Worm (Caenorhabditis elegans) whole organism, young adult: ENCODE data around the gene sra-12.

ENCODE experiments used
- B0035.1 ChIP-seq: sonication (generic microtip); optimal IDR thresholded peaks from 2 replicates; lab custom pipeline; 2016; ENCODE audit warnings: missing genetic modification characterization, mild to moderate bottlenecking, missing compliant biosample characterization, missing genotype, missing genetic modification reagents
- D2030.7 ChIP-seq: fragments of 200-800 bp; sonication (Bioruptor generic); IDR thresholded peaks from 2 replicates; pipeline ENCODE4 v1.3.6; 2022; ENCODE audit warnings: missing genetic modification reagents, missing genetic modification characterization, missing compliant biosample characterization
- F23B12.7 ChIP-seq: sonication (generic microtip); optimal IDR thresholded peaks from 2 replicates; lab custom pipeline; 2017; ENCODE audit warnings: missing genetic modification characterization, mild to moderate bottlenecking, missing compliant biosample characterization, antibody characterized with exemption, moderate library complexity; ENCODE audit not compliant: insufficient read depth
- F33H1.4 ChIP-seq: fragments of 200-800 bp; sonication (Bioruptor generic); IDR thresholded peaks from 2 replicates; pipeline ENCODE4 v1.3.6; 2022; ENCODE audit warnings: missing genetic modification reagents, missing genetic modification characterization, missing compliant biosample characterization
- F49E8.2 ChIP-seq: sonication (generic microtip); optimal IDR thresholded peaks from 3 replicates; lab custom pipeline; 2017; ENCODE audit warnings: missing genetic modification characterization, mild to moderate bottlenecking, missing compliant biosample characterization, antibody characterized with exemption, moderate library complexity; ENCODE audit not compliant: insufficient read depth
- K11D2.4 ChIP-seq: fragments of 200-800 bp; sonication (Bioruptor generic); IDR thresholded peaks from 2 replicates; pipeline ENCODE4 v1.3.6; 2022; ENCODE audit warnings: missing genetic modification reagents, missing genetic modification characterization, missing compliant biosample characterization
- Y95B8A.8 ChIP-seq: fragments of 200-800 bp; sonication (Bioruptor generic); IDR thresholded peaks from 2 replicates; pipeline ENCODE4 v1.3.6; 2022; ENCODE audit warnings: missing genetic modification reagents, missing genetic modification characterization, missing compliant biosample characterization
- ama-1 ChIP-seq, 3 experiments: fragments of 150-350 bp in 1 of 3; sonication (generic microtip) in 2 of 3; optimal IDR thresholded peaks; 2 replicates each; lab custom pipeline; 2014 to 2018; ENCODE audit warnings: missing biosample characterization in 2 of 3, missing genetic modification characterization in 2 of 3, missing genetic modification reagents in 2 of 3
- aptf-2 ChIP-seq: fragments of 200-800 bp; sonication (Bioruptor generic); conservative IDR thresholded peaks from 2 replicates; pipeline ENCODE4 v1.3.6; 2022; ENCODE audit warnings: missing genetic modification reagents, missing genetic modification characterization, missing compliant biosample characterization
- atf-7 ChIP-seq: sonication (generic microtip); optimal IDR thresholded peaks from 2 replicates; lab custom pipeline; 2017; ENCODE audit warnings: mild to moderate bottlenecking, missing genetic modification characterization, missing compliant biosample characterization
- athp-1 ChIP-seq: sonication (generic microtip); optimal IDR thresholded peaks from 2 replicates; lab custom pipeline; 2017; ENCODE audit warnings: mild to moderate bottlenecking, missing genetic modification characterization, missing compliant biosample characterization
- bed-2 ChIP-seq: fragments of 200-800 bp; sonication (Bioruptor generic); IDR thresholded peaks from 2 replicates; pipeline ENCODE4 v1.3.6; 2022; ENCODE audit warnings: missing genetic modification reagents, missing genetic modification characterization, missing compliant biosample characterization
- cebp-1 ChIP-seq, 2 experiments: fragments of 200-800 bp in 1 of 2; sonication (Bioruptor generic) in 1 of 2; sonication (generic microtip) in 1 of 2; IDR thresholded peaks in 1 of 2; optimal IDR thresholded peaks in 1 of 2; 2 replicates each; pipeline versions ENCODE4 v1.3.6 to Lab custom; 2017 to 2022; ENCODE audit warnings: missing compliant biosample characterization in 2 of 2, missing genetic modification characterization in 2 of 2, mild to moderate bottlenecking in 1 of 2, missing genetic modification reagents in 1 of 2, moderate library complexity in 1 of 2
- cebp-2 ChIP-seq: fragments of 200-800 bp; sonication (Bioruptor generic); IDR thresholded peaks from 2 replicates; pipeline ENCODE4 v1.3.6; 2022; ENCODE audit warnings: missing genetic modification characterization, missing compliant biosample characterization
- ceh-91 ChIP-seq: fragments of 200-800 bp; sonication (Bioruptor generic); IDR thresholded peaks from 2 replicates; pipeline ENCODE4 v1.3.6; 2022; ENCODE audit warnings: missing genetic modification reagents, missing genetic modification characterization, missing compliant biosample characterization
- chd-7 ChIP-seq: sonication (generic microtip); optimal IDR thresholded peaks from 2 replicates; lab custom pipeline; 2016; ENCODE audit warnings: mild to moderate bottlenecking, missing genetic modification characterization, moderate library complexity, missing compliant biosample characterization
- efl-1 ChIP-seq: fragments of 150-350 bp; optimal IDR thresholded peaks from 2 replicates; lab custom pipeline; 2014; ENCODE audit warnings: missing biosample characterization, missing genetic modification reagents, missing genetic modification characterization
- ets-4 ChIP-seq: fragments of 200-800 bp; sonication (Bioruptor generic); optimal IDR thresholded peaks from 2 replicates; lab custom pipeline; 2018; ENCODE audit warnings: mild to moderate bottlenecking, missing genetic modification characterization, missing compliant biosample characterization
- fkh-3 ChIP-seq: sonication (generic microtip); optimal IDR thresholded peaks from 2 replicates; lab custom pipeline; 2016; ENCODE audit warnings: mild to moderate bottlenecking, missing genetic modification characterization, missing compliant biosample characterization
- hlh-26 ChIP-seq: fragments of 200-800 bp; sonication (Bioruptor generic); conservative IDR thresholded peaks from 2 replicates; pipeline ENCODE4 v1.3.6; 2022; ENCODE audit warnings: missing genetic modification reagents, missing genetic modification characterization, missing compliant biosample characterization
- hmg-1.2 ChIP-seq: fragments of 200-800 bp; sonication (Bioruptor generic); IDR thresholded peaks from 2 replicates; pipeline ENCODE4 v1.3.6; 2022; ENCODE audit warnings: missing genetic modification reagents, missing genetic modification characterization, missing compliant biosample characterization
- hsf-1 ChIP-seq: fragments of 200-800 bp; sonication (Bioruptor generic); IDR thresholded peaks from 2 replicates; pipeline ENCODE4 v1.3.6; 2022; ENCODE audit warnings: missing genetic modification reagents, missing genetic modification characterization, missing compliant biosample characterization
- lag-1 ChIP-seq: fragments of 200-800 bp; sonication (Bioruptor generic); IDR thresholded peaks from 2 replicates; pipeline ENCODE4 v1.3.6; 2022; ENCODE audit warnings: missing genetic modification reagents, missing genetic modification characterization, missing compliant biosample characterization
- let-607 ChIP-seq, 2 experiments: fragments of 200-800 bp in 1 of 2; sonication (Bioruptor generic) in 1 of 2; sonication (generic microtip) in 1 of 2; optimal IDR thresholded peaks; 2 replicates each; lab custom pipeline; 2016 to 2018; ENCODE audit warnings: mild to moderate bottlenecking in 2 of 2, missing compliant biosample characterization in 2 of 2, missing genetic modification characterization in 2 of 2, moderate library complexity in 2 of 2, missing genotype in 1 of 2
- lsl-1 ChIP-seq: fragments of 200-800 bp; sonication (Bioruptor generic); optimal IDR thresholded peaks from 2 replicates; lab custom pipeline; 2018; ENCODE audit warnings: mild to moderate bottlenecking, missing genetic modification characterization, moderate library complexity, missing compliant biosample characterization
- lsy-27 ChIP-seq: sonication (generic microtip); optimal IDR thresholded peaks from 2 replicates; lab custom pipeline; 2017; ENCODE audit warnings: missing genetic modification characterization, mild to moderate bottlenecking, missing compliant biosample characterization, antibody characterized with exemption, missing genotype, borderline replicate concordance; ENCODE audit not compliant: insufficient read depth
- madf-3 ChIP-seq: fragments of 200-800 bp; sonication (Bioruptor generic); IDR thresholded peaks from 2 replicates; pipeline ENCODE4 v1.3.6; 2022; ENCODE audit warnings: missing genetic modification reagents, missing genetic modification characterization, missing compliant biosample characterization
- madf-6 ChIP-seq: fragments of 200-800 bp; sonication (Bioruptor generic); IDR thresholded peaks from 2 replicates; pipeline ENCODE4 v1.3.6; 2022; ENCODE audit warnings: missing genetic modification reagents, missing genetic modification characterization, missing compliant biosample characterization
- madf-8 ChIP-seq: fragments of 200-800 bp; sonication (Bioruptor generic); conservative IDR thresholded peaks from 2 replicates; pipeline ENCODE4 v1.3.6; 2022; ENCODE audit warnings: missing genetic modification reagents, missing genetic modification characterization, missing compliant biosample characterization
- mel-28 ChIP-seq: sonication (generic microtip); optimal IDR thresholded peaks from 2 replicates; lab custom pipeline; 2016; ENCODE audit warnings: borderline replicate concordance, mild to moderate bottlenecking, missing genetic modification characterization, missing compliant biosample characterization
- nfya-2 ChIP-seq: fragments of 200-800 bp; sonication (Bioruptor generic); IDR thresholded peaks from 2 replicates; pipeline ENCODE4 v1.3.6; 2022; ENCODE audit warnings: missing genetic modification reagents, missing genetic modification characterization, missing compliant biosample characterization
- nfyb-1 ChIP-seq: fragments of 200-800 bp; sonication (Bioruptor generic); IDR thresholded peaks from 2 replicates; pipeline ENCODE4 v1.3.6; 2022; ENCODE audit warnings: missing genetic modification reagents, missing genetic modification characterization, missing compliant biosample characterization
- pha-4 ChIP-seq: fragments of 150-350 bp; sonication (generic microtip); optimal IDR thresholded peaks from 2 replicates; lab custom pipeline; 2014; ENCODE audit warnings: missing biosample characterization, missing genetic modification reagents, missing genetic modification characterization
- snpc-1.3 ChIP-seq: sonication (generic microtip); optimal IDR thresholded peaks from 2 replicates; lab custom pipeline; 2017; ENCODE audit warnings: missing genetic modification characterization, mild to moderate bottlenecking, missing compliant biosample characterization, antibody characterized with exemption, moderate library complexity, missing genotype, missing genetic modification reagents; ENCODE audit not compliant: insufficient read depth
- tbp1 ChIP-seq: fragments of 200-800 bp; sonication (Bioruptor generic); optimal IDR thresholded peaks from 2 replicates; lab custom pipeline; 2018; ENCODE audit warnings: mild to moderate bottlenecking, missing genetic modification characterization, missing compliant biosample characterization
- tbx-9 ChIP-seq: sonication (generic microtip); optimal IDR thresholded peaks from 2 replicates; lab custom pipeline; 2016; ENCODE audit warnings: borderline replicate concordance, missing genetic modification characterization, inconsistent platforms, missing compliant biosample characterization
- tlf-1 ChIP-seq: fragments of 200-800 bp; sonication (Bioruptor generic); optimal IDR thresholded peaks from 2 replicates; lab custom pipeline; 2018; ENCODE audit warnings: mild to moderate bottlenecking, missing genetic modification characterization, missing compliant biosample characterization
- xnd-1 ChIP-seq: sonication (generic microtip); optimal IDR thresholded peaks from 2 replicates; lab custom pipeline; 2016; ENCODE audit warnings: missing genotype, missing genetic modification reagents, missing genetic modification characterization, missing compliant biosample characterization
- ztf-22 ChIP-seq: fragments of 200-800 bp; sonication (Bioruptor generic); optimal IDR thresholded peaks from 2 replicates; lab custom pipeline; 2018; ENCODE audit warnings: mild to moderate bottlenecking, missing genetic modification characterization, moderate library complexity, missing compliant biosample characterization
- ztf-25 ChIP-seq: fragments of 200-800 bp; sonication (Bioruptor generic); IDR thresholded peaks from 2 replicates; pipeline ENCODE4 v1.3.6; 2022; ENCODE audit warnings: missing genetic modification reagents, missing genetic modification characterization, missing compliant biosample characterization
- ztf-26 ChIP-seq: sonication (generic microtip); optimal IDR thresholded peaks from 2 replicates; lab custom pipeline; 2017; ENCODE audit warnings: missing genetic modification characterization, missing compliant biosample characterization
- ztf-3 ChIP-seq: fragments of 200-800 bp; sonication (Bioruptor generic); optimal IDR thresholded peaks from 2 replicates; lab custom pipeline; 2018; ENCODE audit warnings: mild to moderate bottlenecking, missing genetic modification characterization, missing compliant biosample characterization

The sra-12 gene

ce11 chrII:10887097-10887496, 17.2 kb downstream of the sra-12 start:
- no peak for TF ChIP-seq efl-1 (GFP tag; lab: Kevin White, UChicago)
- no peak for TF ChIP-seq aptf-2 (GFP tag; lab: Robert Waterston, UW)
- no peak for TF ChIP-seq ztf-22 (GFP tag; lab: Kevin White, UChicago)
- no peak for TF ChIP-seq lsy-27
- TF ChIP-seq cebp-1 (GFP tag; IDR thresholded peaks at IDR 0.05; lab: Robert Waterston, UW): 0 out of 2 replicates have a peak, but pooled peaks have one; percentile 20
- peak; percentile 70 for TF ChIP-seq cebp-1 (tag; optimal IDR thresholded peaks at IDR 0.05; lab: Kevin White, UChicago)

- TF ChIP-seq tlf-1 (GFP tag; lab: Kevin White, UChicago) (no peak), chd-7 (tag; lab: Kevin White, UChicago) (no peak), hlh-26 (GFP tag; lab: Robert Waterston, UW) (no peak), let-607 (tag; optimal IDR thresholded peaks at IDR 0.05; lab: Kevin White, UChicago) (no peak), pha-4 (no peak), mel-28 (tag; lab: Kevin White, UChicago) (no peak), ets-4 (GFP tag; lab: Kevin White, UChicago) (no peak), ztf-25 (GFP tag; lab: Robert Waterston, UW) (no peak), B0035.1 (tag; lab: Kevin White, UChicago) (no peak), ztf-26 (tag; lab: Kevin White, UChicago) (no peak), F49E8.2 (no peak), K11D2.4 (no peak), ama-1 (optimal IDR thresholded peaks at IDR 0.05; lab: Kevin White, UChicago) (no peak), ama-1 (GFP tag; optimal IDR thresholded peaks at IDR 0.05; lab: Kevin White, UChicago) (no peak), xnd-1 (no peak), snpc-1.3 (no peak), nfyb-1 (GFP tag; lab: Robert Waterston, UW) (no peak), madf-3 (GFP tag; lab: Robert Waterston, UW) (no peak), cebp-2 (GFP tag; lab: Robert Waterston, UW) (no peak)
Observed at ce11 chrII:10885868-10886514, 18.3 kb downstream of the sra-12 start, which contains the start of gene F44F4.3. F44F4.3 (minus strand) TSS chrII:10885918.

- TF ChIP-seq athp-1 (no peak), atf-7 (tag; lab: Kevin White, UChicago) (no peak), madf-6 (GFP tag; lab: Robert Waterston, UW) (0 out of 2 replicates have a peak, but pooled peaks have one; percentile 12), lag-1 (no peak), fkh-3 (no peak), Y95B8A.8 (no peak), bed-2 (no peak), snpc-1.3 (no peak), lsl-1 (peak; percentile 41), tbp1 (GFP tag; lab: Kevin White, UChicago) (no peak)
Observed at ce11 chrII:10885250-10885649, 19.0 kb downstream of the sra-12 start.

DNA sequence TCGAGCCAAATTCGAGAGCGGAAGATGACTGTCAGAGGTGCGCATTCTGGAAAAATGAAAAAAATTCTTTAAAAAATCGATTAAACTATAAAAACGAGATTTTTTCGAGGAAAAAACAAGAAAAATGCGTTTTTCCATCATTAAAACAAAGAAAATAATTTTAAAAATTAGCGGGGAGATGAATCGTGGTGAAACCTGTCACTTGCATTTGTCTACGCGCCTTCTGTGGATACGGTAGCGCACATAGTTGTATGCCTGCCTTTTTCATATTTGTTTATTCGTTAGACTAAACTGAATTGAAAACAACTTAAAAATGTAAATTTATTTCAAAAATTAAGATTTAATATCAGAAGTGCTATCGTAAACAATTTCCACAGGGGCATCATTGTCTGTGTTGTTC, 19.9 kb downstream of the sra-12 start, which contains the start of gene egg-3:
Gene egg-3 (minus strand): TSS at position 46 of the 400 bp plus-strand sequence.
- no peak for TF ChIP-seq hsf-1
- TF ChIP-seq nfya-2 (GFP tag; lab: Robert Waterston, UW): no peak
- TF ChIP-seq efl-1 (GFP tag; lab: Kevin White, UChicago): peak; percentile 93
- peak; percentile 93 for TF ChIP-seq lsl-1
- TF ChIP-seq D2030.7 (GFP tag; lab: Robert Waterston, UW): peak; percentile 82; the same call in 1 of the 2 replicates
- no peak for TF ChIP-seq ztf-3 (GFP tag; lab: Kevin White, UChicago)
- TF ChIP-seq madf-6 (GFP tag; lab: Robert Waterston, UW): peak; percentile 98
- peak; percentile 95 for TF ChIP-seq madf-8 (GFP tag; lab: Robert Waterston, UW)
- TF ChIP-seq pha-4: no peak
- TF ChIP-seq tbx-9 (tag; lab: Kevin White, UChicago): no peak
- no peak for TF ChIP-seq F23B12.7 (tag; lab: Kevin White, UChicago)
- TF ChIP-seq F33H1.4: peak; percentile 92
- peak; percentile 74 for TF ChIP-seq ceh-91
- peak; percentile 35 for TF ChIP-seq snpc-1.3
- TF ChIP-seq hmg-1.2 (GFP tag; lab: Robert Waterston, UW): peak; percentile 18; the same call in 1 of the 2 replicates
- no peak for TF ChIP-seq B0035.1 (tag; lab: Kevin White, UChicago)
- no peak for TF ChIP-seq K11D2.4
